Worm (Caenorhabditis elegans): ENCODE measurements around the gene fos-1.

DNA sequence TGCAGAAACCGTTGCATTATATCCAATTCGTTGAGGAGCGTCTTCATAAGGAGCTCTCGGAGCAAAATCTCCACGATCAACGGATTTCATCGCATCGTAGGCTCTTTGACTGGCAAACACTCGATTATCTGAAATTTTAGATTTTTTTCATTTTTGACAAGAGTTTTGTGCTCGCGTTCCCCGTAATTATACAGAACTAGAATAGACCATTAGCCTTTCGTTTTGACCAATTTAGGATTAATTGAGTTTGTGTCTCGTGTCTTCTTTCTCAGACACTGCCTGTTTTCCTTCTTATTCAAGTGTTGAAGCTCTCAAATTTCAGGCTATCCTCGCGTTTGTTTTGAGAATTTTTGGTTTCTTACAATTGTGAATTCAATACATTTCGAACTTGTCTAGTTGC, 40.3 kb upstream of the fos-1 start:
- TF ChIP-seq hnd-1 (tag; optimal IDR thresholded peaks at IDR 0.05) (no peak), sea-1 (GFP tag; conservative IDR thresholded peaks at IDR 0.05) (no peak), flt-1 (GFP tag; IDR thresholded peaks at IDR 0.05) (no peak)
